Worm (Caenorhabditis elegans): ENCODE measurements around the gene clec-118.

Gene clec-118

ce11 chrII:605267-605666 is 7.0 kb downstream of the clec-118 start, which contains the start of gene W04H10.2:
W04H10.2 (plus strand) TSS chrII:605567.
- no peak for TF ChIP-seq eyg-1 (tag; optimal IDR thresholded peaks at IDR 0.05)
- TF ChIP-seq sox-2 (GFP tag; IDR thresholded peaks at IDR 0.05) = no peak

ce11 chrII:602969-603368 is 9.3 kb downstream of the clec-118 start:
- TF ChIP-seq ceh-9 (tag; optimal IDR thresholded peaks at IDR 0.05) (no peak), ceh-19 (GFP tag; optimal IDR thresholded peaks at IDR 0.05) (no peak), C08G9.2 (tag; optimal IDR thresholded peaks at IDR 0.05) (no peak), unc-42 (tag; optimal IDR thresholded peaks at IDR 0.05) (peak; percentile 2), madf-2 (tag; optimal IDR thresholded peaks at IDR 0.05) (no peak), ceh-45 (GFP tag; IDR thresholded peaks at IDR 0.05) (no peak), mec-3 (tag; optimal IDR thresholded peaks at IDR 0.05; ENCODE audit: borderline replicate concordance) (no peak), fkh-6 (tag; optimal IDR thresholded peaks at IDR 0.05) (no peak), tbx-2 (tag; optimal IDR thresholded peaks at IDR 0.05) (peak; percentile 39), zip-5 (tag; optimal IDR thresholded peaks at IDR 0.05) (no peak), dmd-4 (tag; optimal IDR thresholded peaks at IDR 0.05; ENCODE audit: borderline replicate concordance) (no peak), ceh-31 (tag; optimal IDR thresholded peaks at IDR 0.05) (peak; percentile 38), ceh-30 (tag; optimal IDR thresholded peaks at IDR 0.05) (no peak), nfya-1 (tag; optimal IDR thresholded peaks at IDR 0.05) (peak; percentile 57), unc-55 (GFP tag; optimal IDR thresholded peaks at IDR 0.05) (peak; percentile 98), nhr-232 (tag; optimal IDR thresholded peaks at IDR 0.05) (no peak), hlh-30 (tag; optimal IDR thresholded peaks at IDR 0.05; ENCODE audit: insufficient read depth) (peak; percentile 86), rnt-1 (tag; optimal IDR thresholded peaks at IDR 0.05) (peak; percentile 13), fax-1 (tag; optimal IDR thresholded peaks at IDR 0.05) (no peak), ceh-18 (tag; optimal IDR thresholded peaks at IDR 0.05) (peak; percentile 33), ceh-14 (tag; optimal IDR thresholded peaks at IDR 0.05) (no peak)

ce11 chrII:602020-602419 is 10.2 kb downstream of the clec-118 start, which contains the start of gene nhl-3:
nhl-3 (minus strand) TSS chrII:602120.
- no peak for TF ChIP-seq ceh-6 (GFP tag; optimal IDR thresholded peaks at IDR 0.05)
- TF ChIP-seq nhr-11 (tag; optimal IDR thresholded peaks at IDR 0.05) = no peak
- TF ChIP-seq syd-9 (tag; optimal IDR thresholded peaks at IDR 0.05) = no peak
- no peak for TF ChIP-seq ahr-1 (tag; optimal IDR thresholded peaks at IDR 0.05)
- TF ChIP-seq ceh-18 (tag; optimal IDR thresholded peaks at IDR 0.05) = no peak
- no peak for TF ChIP-seq tbx-7 (tag; optimal IDR thresholded peaks at IDR 0.05)
- no peak for TF ChIP-seq mec-3 (tag; optimal IDR thresholded peaks at IDR 0.05; ENCODE audit: borderline replicate concordance)
- no peak for TF ChIP-seq hlh-30 (tag; optimal IDR thresholded peaks at IDR 0.05; ENCODE audit: insufficient read depth)
- no peak for TF ChIP-seq K09A11.1 (tag; optimal IDR thresholded peaks at IDR 0.05; ENCODE audit: insufficient read depth)
- TF ChIP-seq odd-2 (tag; optimal IDR thresholded peaks at IDR 0.05) = no peak
- TF ChIP-seq T23F11.4 (GFP tag; optimal IDR thresholded peaks at IDR 0.05) = no peak
- TF ChIP-seq unc-55 (GFP tag; optimal IDR thresholded peaks at IDR 0.05) = no peak
- TF ChIP-seq ref-2 (tag; optimal IDR thresholded peaks at IDR 0.05) = no peak
- TF ChIP-seq dmd-4 (tag; optimal IDR thresholded peaks at IDR 0.05; ENCODE audit: borderline replicate concordance) = no peak

ce11 chrII:601305-601704 is 11.0 kb downstream of the clec-118 start:
- TF ChIP-seq odd-2 (tag; optimal IDR thresholded peaks at IDR 0.05) (no peak), ceh-31 (tag; optimal IDR thresholded peaks at IDR 0.05) (peak; percentile 31), unc-55 (GFP tag; optimal IDR thresholded peaks at IDR 0.05) (peak; percentile 35), ama-1 (optimal IDR thresholded peaks at IDR 0.05) (no peak), nfya-1 (tag; optimal IDR thresholded peaks at IDR 0.05) (peak; percentile 19), hlh-30 (tag; optimal IDR thresholded peaks at IDR 0.05; ENCODE audit: insufficient read depth) (peak; percentile 93)

- no peak for TF ChIP-seq hlh-13 (GFP tag; optimal IDR thresholded peaks at IDR 0.05)
- TF ChIP-seq hlh-8 (tag; optimal IDR thresholded peaks at IDR 0.05) = no peak
- TF ChIP-seq mec-3 (tag; optimal IDR thresholded peaks at IDR 0.05; ENCODE audit: borderline replicate concordance) = no peak
- TF ChIP-seq Y22D7AL.16 (tag; optimal IDR thresholded peaks at IDR 0.05) = no peak
Measured at ce11 chrII:596702-597101, 15.6 kb downstream of the clec-118 start.
